Fruit fly (Drosophila melanogaster): ENCODE results near the gene mirr.

The mirr gene

DNA sequence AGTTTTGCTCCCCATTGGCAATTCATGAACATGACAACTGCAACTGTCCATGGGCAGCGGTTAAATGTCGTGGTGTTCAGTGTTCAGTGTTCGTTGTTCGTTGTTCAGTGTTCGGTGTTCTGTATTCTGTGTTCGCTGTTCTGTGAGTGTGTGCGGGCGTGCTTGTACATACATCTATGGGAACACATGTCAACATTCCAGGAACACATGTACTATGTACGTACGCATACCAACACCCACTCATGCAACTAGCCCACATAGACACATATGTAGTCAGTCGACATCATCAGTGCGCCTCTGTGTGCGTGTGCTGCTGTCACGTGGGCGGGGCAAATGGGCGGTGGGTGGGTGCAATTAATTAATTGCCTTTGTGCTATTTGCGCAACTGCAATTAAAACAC lies 25.9 kb upstream of the mirr start:
- TF ChIP-seq rgr (GFP tag; optimal IDR thresholded peaks at IDR 0.05), result no peak
- TF ChIP-seq tai (GFP tag; optimal IDR thresholded peaks at IDR 0.05), result no peak
- no peak for TF ChIP-seq Dfd (GFP tag; optimal IDR thresholded peaks at IDR 0.05)
- TF ChIP-seq sv (GFP tag; optimal IDR thresholded peaks at IDR 0.05), result no peak
- TF ChIP-seq br (GFP tag; optimal IDR thresholded peaks at IDR 0.05), result no peak
- TF ChIP-seq Rel (GFP tag; optimal IDR thresholded peaks at IDR 0.05), result no peak
- TF ChIP-seq Rel (tag; optimal IDR thresholded peaks at IDR 0.05), result no peak
- TF ChIP-seq Hr83 (GFP tag; optimal IDR thresholded peaks at IDR 0.05; ENCODE audit: poor library complexity, severe bottlenecking), result no peak
- no peak for TF ChIP-seq brk (GFP tag; optimal IDR thresholded peaks at IDR 0.05)
- no peak for TF ChIP-seq psq (GFP tag; optimal IDR thresholded peaks at IDR 0.05)
- TF ChIP-seq Vsx2 (GFP tag; optimal IDR thresholded peaks at IDR 0.05; ENCODE audit: partially characterized antibody), result no peak
- no peak for TF ChIP-seq GATAd (GFP tag; optimal IDR thresholded peaks at IDR 0.05)
- TF ChIP-seq CG9705 (GFP tag; optimal IDR thresholded peaks at IDR 0.05), result no peak
- TF ChIP-seq CG32264 (GFP tag; optimal IDR thresholded peaks at IDR 0.05), result no peak
- no peak for TF ChIP-seq dmrt93B (GFP tag; optimal IDR thresholded peaks at IDR 0.05)

DNA sequence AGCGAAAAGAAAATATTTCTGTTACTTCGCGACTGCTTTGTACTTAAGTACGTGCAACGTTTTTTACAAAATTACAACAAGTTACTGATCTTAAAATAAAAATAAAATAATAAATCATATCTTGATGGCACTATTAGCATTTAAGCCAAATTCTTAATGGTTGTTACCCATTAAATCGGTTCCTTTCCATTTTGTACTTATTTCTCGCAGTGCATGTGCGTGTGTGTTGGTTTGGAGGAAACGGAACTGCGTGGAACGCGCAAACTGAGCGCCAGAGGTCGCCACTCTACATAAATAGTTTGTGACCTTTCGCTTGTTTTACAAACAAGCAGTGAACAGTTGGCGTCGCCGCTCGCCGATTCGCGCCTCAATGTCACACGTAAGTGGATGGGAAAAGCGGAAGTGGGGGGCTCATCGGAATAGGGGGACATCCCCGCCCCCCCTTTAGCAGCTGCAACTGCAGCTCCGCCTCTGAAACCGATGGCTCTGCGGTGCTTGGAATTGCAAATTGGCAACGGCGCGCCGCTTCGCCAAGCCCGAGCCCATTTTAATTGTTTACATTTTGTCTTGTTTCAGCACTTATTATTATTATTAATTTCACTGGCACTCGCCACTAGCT lies 25.3 kb upstream of the mirr start:
- TF ChIP-seq CrebA (GFP tag; optimal IDR thresholded peaks at IDR 0.05; ENCODE audit: borderline replicate concordance) (no peak), GATAd (GFP tag; optimal IDR thresholded peaks at IDR 0.05) (no peak), usp (GFP tag; optimal IDR thresholded peaks at IDR 0.05) (no peak), dl (GFP tag; optimal IDR thresholded peaks at IDR 0.05; ENCODE audit: insufficient read depth in 1 of 2, partially characterized antibody in 2 of 2) (no peak), dmrt93B (GFP tag; optimal IDR thresholded peaks at IDR 0.05) (no peak), Sp1 (GFP tag; optimal IDR thresholded peaks at IDR 0.05) (no peak), Jra (GFP tag; optimal IDR thresholded peaks at IDR 0.05) (no peak), ey (GFP tag; optimal IDR thresholded peaks at IDR 0.05) (no peak), br (GFP tag; optimal IDR thresholded peaks at IDR 0.05) (no peak), Hr83 (GFP tag; optimal IDR thresholded peaks at IDR 0.05; ENCODE audit: poor library complexity, severe bottlenecking) (no peak)

- TF ChIP-seq usp (GFP tag; optimal IDR thresholded peaks at IDR 0.05), result no peak
- no peak for TF ChIP-seq Dfd (GFP tag; optimal IDR thresholded peaks at IDR 0.05)
- no peak for TF ChIP-seq jim (GFP tag; optimal IDR thresholded peaks at IDR 0.05)
- TF ChIP-seq foxo (GFP tag; optimal IDR thresholded peaks at IDR 0.05), result peak in 1 of 2 experiments; percentile 13
These were observed 20.6 kb upstream of the mirr start for dm6 chr3L:12672748-12673288.

DNA sequence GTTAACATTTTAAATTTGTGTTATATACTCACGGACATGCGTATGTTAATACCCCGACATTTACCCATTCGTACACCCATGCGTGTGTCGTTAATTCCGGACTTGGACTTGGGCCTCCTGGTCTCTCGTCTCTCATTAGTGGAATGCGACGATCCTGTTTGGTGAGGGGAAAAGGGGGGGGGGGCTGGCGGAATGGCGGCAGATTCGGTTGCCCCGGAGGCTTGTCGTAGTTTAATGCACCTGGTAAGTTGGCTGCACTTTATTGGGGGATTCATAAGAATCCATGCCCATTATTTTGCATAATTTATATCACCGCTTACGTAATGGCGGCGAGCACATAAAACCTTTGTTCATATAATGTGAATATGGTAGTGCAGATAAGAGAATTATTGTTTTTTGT lies 20.0 kb upstream of the mirr start:
- peak; percentile 70 for TF ChIP-seq Dfd (GFP tag; optimal IDR thresholded peaks at IDR 0.05)
- no peak for TF ChIP-seq Vsx2 (GFP tag; optimal IDR thresholded peaks at IDR 0.05; ENCODE audit: partially characterized antibody)

DNA sequence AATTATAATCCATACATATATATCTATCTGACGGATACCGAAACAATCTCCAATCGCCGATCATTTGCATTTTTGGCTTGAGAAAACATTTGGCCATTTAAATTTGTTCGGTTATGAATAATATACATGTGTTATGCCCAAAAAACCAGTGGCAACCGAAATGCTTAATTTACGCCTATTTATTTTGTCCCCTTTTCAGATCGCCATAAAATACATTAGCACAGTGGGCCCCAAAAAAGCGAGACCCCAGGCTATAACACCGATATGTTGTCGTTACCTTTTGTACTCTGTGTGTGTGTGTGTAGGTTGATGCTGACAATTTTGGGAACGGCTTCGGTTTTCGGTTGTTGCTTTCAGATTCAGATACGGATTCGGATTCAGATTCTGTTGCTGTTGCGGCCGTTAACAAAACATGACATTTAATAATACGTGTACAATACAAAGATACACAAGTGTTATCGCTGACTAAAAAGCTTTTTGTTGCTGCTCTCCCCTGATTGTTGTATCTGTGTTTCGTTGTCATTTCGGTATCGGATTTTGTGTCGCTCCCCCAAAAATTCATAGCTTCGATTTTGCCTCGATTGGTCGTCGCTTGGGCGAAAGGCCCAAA lies 18.1 kb upstream of the mirr start:
- TF ChIP-seq dmrt93B (GFP tag; optimal IDR thresholded peaks at IDR 0.05), result no peak
- no peak for TF ChIP-seq jim (GFP tag; optimal IDR thresholded peaks at IDR 0.05)
- TF ChIP-seq sv (GFP tag; optimal IDR thresholded peaks at IDR 0.05), result no peak

- TF ChIP-seq brk (GFP tag; optimal IDR thresholded peaks at IDR 0.05), result no peak
- no peak for TF ChIP-seq GATAd (GFP tag; optimal IDR thresholded peaks at IDR 0.05)
- TF ChIP-seq CG9705 (GFP tag; optimal IDR thresholded peaks at IDR 0.05), result no peak
- TF ChIP-seq Hr83 (GFP tag; optimal IDR thresholded peaks at IDR 0.05; ENCODE audit: poor library complexity, severe bottlenecking), result no peak
- no peak for TF ChIP-seq Vsx2 (GFP tag; optimal IDR thresholded peaks at IDR 0.05; ENCODE audit: partially characterized antibody)
- no peak for TF ChIP-seq Abd-B (GFP tag; optimal IDR thresholded peaks at IDR 0.05)
- TF ChIP-seq dsf (GFP tag; optimal IDR thresholded peaks at IDR 0.05; ENCODE audit: borderline replicate concordance), result no peak
- TF ChIP-seq sage (GFP tag; optimal IDR thresholded peaks at IDR 0.05), result no peak
- no peak for TF ChIP-seq rgr (GFP tag; optimal IDR thresholded peaks at IDR 0.05)
- no peak for TF ChIP-seq Sp1 (GFP tag; optimal IDR thresholded peaks at IDR 0.05)
- TF ChIP-seq Hr78 (GFP tag; optimal IDR thresholded peaks at IDR 0.05), result no peak
- no peak for TF ChIP-seq Dif (GFP tag; optimal IDR thresholded peaks at IDR 0.05; ENCODE audit: partially characterized antibody)
- no peak for TF ChIP-seq Mio (GFP tag; optimal IDR thresholded peaks at IDR 0.05)
- TF ChIP-seq jim (GFP tag; optimal IDR thresholded peaks at IDR 0.05), result no peak
- no peak for TF ChIP-seq foxo (GFP tag; optimal IDR thresholded peaks at IDR 0.05)
- no peak for TF ChIP-seq usp (GFP tag; optimal IDR thresholded peaks at IDR 0.05)
- no peak for TF ChIP-seq lola (GFP tag; optimal IDR thresholded peaks at IDR 0.05)
- TF ChIP-seq Rel (GFP tag; optimal IDR thresholded peaks at IDR 0.05), result no peak
- TF ChIP-seq Rel (tag; optimal IDR thresholded peaks at IDR 0.05), result no peak
These were observed 17.6 kb upstream of the mirr start for dm6 chr3L:12675864-12676263.

Data from whole organism, wandering third instar larva.